Fruit fly (Drosophila melanogaster) whole organism, prepupa: ENCODE data around the gene Miox.

Experiments
- CG10631 ChIP-seq: fragments of 200-800 bp; sonication (Bioruptor generic); optimal IDR thresholded peaks from 2 replicates; lab custom pipeline; 2016; ENCODE audit warnings: missing biosample characterization, missing genetic modification characterization
- CG10669 ChIP-seq: fragments of 200-800 bp; sonication (Bioruptor generic); optimal IDR thresholded peaks from 3 replicates; lab custom pipeline; 2018; ENCODE audit warnings: missing biosample characterization, mild to moderate bottlenecking, missing genetic modification characterization, moderate library complexity
- CG11762 ChIP-seq: fragments of 200-800 bp; sonication (Bioruptor generic); optimal IDR thresholded peaks from 3 replicates; lab custom pipeline; 2016; ENCODE audit warnings: missing biosample characterization, missing genetic modification characterization; ENCODE audit not compliant: insufficient read depth
- CG15336 ChIP-seq: fragments of 200-800 bp; sonication (Bioruptor generic); IDR thresholded peaks from 2 replicates; pipeline ENCODE4 v1.3.6; 2022; ENCODE audit warnings: missing biosample characterization, missing genetic modification characterization
- CG32006 ChIP-seq: fragments of 200-800 bp; sonication (Bioruptor generic); optimal IDR thresholded peaks from 3 replicates; lab custom pipeline; 2017; ENCODE audit warnings: missing biosample characterization, mild to moderate bottlenecking, missing genetic modification characterization
- CG34406 ChIP-seq: fragments of 200-800 bp; sonication (Bioruptor generic); optimal IDR thresholded peaks from 3 replicates; lab custom pipeline; 2016; ENCODE audit warnings: missing biosample characterization, missing genetic modification characterization
- CG6163 ChIP-seq: fragments of 200-800 bp; sonication (Bioruptor generic); IDR thresholded peaks from 3 replicates; pipeline ENCODE4 v1.3.6; 2022; ENCODE audit warnings: missing biosample characterization, missing genetic modification characterization
- CG6792 ChIP-seq: fragments of 200-800 bp; sonication (Bioruptor generic); optimal IDR thresholded peaks from 3 replicates; lab custom pipeline; 2016; ENCODE audit warnings: missing biosample characterization, missing genetic modification characterization
- CG6854 ChIP-seq: fragments of 200-800 bp; sonication (Bioruptor generic); optimal IDR thresholded peaks from 2 replicates; lab custom pipeline; 2017; ENCODE audit warnings: missing biosample characterization, mild to moderate bottlenecking, missing genetic modification characterization
- CG9139 ChIP-seq: fragments of 200-800 bp; sonication (Bioruptor generic); optimal IDR thresholded peaks from 3 replicates; lab custom pipeline; 2017; ENCODE audit warnings: missing biosample characterization, mild to moderate bottlenecking, missing genetic modification characterization
- Eip75B ChIP-seq: fragments of 200-800 bp; sonication (Bioruptor generic); optimal IDR thresholded peaks from 3 replicates; lab custom pipeline; 2016; ENCODE audit warnings: missing biosample characterization, missing genetic modification characterization
- Eip93F ChIP-seq: fragments of 200-800 bp; sonication (Bioruptor generic); optimal IDR thresholded peaks from 2 replicates; lab custom pipeline; 2016; ENCODE audit warnings: missing biosample characterization, mild to moderate bottlenecking, missing genetic modification characterization
- Ets21C ChIP-seq: fragments of 200-800 bp; sonication (Bioruptor generic); optimal IDR thresholded peaks from 3 replicates; lab custom pipeline; 2016; ENCODE audit warnings: missing biosample characterization, missing genetic modification characterization
- Gug ChIP-seq: fragments of 200-800 bp; sonication (Bioruptor generic); IDR thresholded peaks from 2 replicates; pipeline ENCODE4 v1.3.6; 2022; ENCODE audit warnings: missing biosample characterization, missing genetic modification characterization
- Hr4 ChIP-seq: fragments of 200-800 bp; sonication (Bioruptor generic); optimal IDR thresholded peaks from 3 replicates; lab custom pipeline; 2016; ENCODE audit warnings: missing biosample characterization, missing genetic modification characterization
- Lpt ChIP-seq: fragments of 200-800 bp; sonication (Bioruptor generic); optimal IDR thresholded peaks from 3 replicates; lab custom pipeline; 2016; ENCODE audit warnings: missing biosample characterization, missing genetic modification characterization
- Met ChIP-seq: fragments of 200-800 bp; sonication (Bioruptor generic); optimal IDR thresholded peaks from 3 replicates; lab custom pipeline; 2016; ENCODE audit warnings: missing biosample characterization, missing genetic modification characterization
- OdsH ChIP-seq: fragments of 200-800 bp; sonication (Bioruptor generic); optimal IDR thresholded peaks from 3 replicates; lab custom pipeline; 2016; ENCODE audit warnings: missing biosample characterization, missing genetic modification characterization
- Smox ChIP-seq: fragments of 200-800 bp; sonication (Bioruptor generic); optimal IDR thresholded peaks from 3 replicates; lab custom pipeline; 2016; ENCODE audit warnings: missing biosample characterization, missing genetic modification characterization
- Sox102F ChIP-seq: fragments of 200-800 bp; sonication (Bioruptor generic); optimal IDR thresholded peaks from 2 replicates; lab custom pipeline; 2016; ENCODE audit warnings: missing biosample characterization, mild to moderate bottlenecking, missing genetic modification characterization
- Sox14 ChIP-seq: fragments of 200-800 bp; sonication (Bioruptor generic); optimal IDR thresholded peaks from 3 replicates; lab custom pipeline; 2016; ENCODE audit warnings: missing biosample characterization, missing genetic modification characterization
- acj6 ChIP-seq: fragments of 200-800 bp; sonication (Bioruptor generic); optimal IDR thresholded peaks from 3 replicates; lab custom pipeline; 2016; ENCODE audit warnings: missing biosample characterization, missing genetic modification characterization
- dsx ChIP-seq: fragments of 200-800 bp; optimal IDR thresholded peaks from 3 replicates; lab custom pipeline; 2019; ENCODE audit warnings: missing biosample characterization, mild to moderate bottlenecking, missing genetic modification characterization, moderate library complexity; ENCODE audit not compliant: poor library complexity, severe bottlenecking
- fd85E ChIP-seq: fragments of 200-800 bp; sonication (Bioruptor generic); optimal IDR thresholded peaks from 3 replicates; lab custom pipeline; 2016; ENCODE audit warnings: missing biosample characterization, missing genetic modification characterization
- fkh ChIP-seq: fragments of 200-800 bp; sonication (Bioruptor generic); optimal IDR thresholded peaks from 3 replicates; lab custom pipeline; 2017; ENCODE audit warnings: missing biosample characterization, mild to moderate bottlenecking, missing genetic modification characterization, moderate library complexity
- lz ChIP-seq: fragments of 200-800 bp; sonication (Bioruptor generic); optimal IDR thresholded peaks from 3 replicates; lab custom pipeline; 2016; ENCODE audit warnings: missing biosample characterization, missing genetic modification characterization
- pdm3 ChIP-seq: fragments of 200-800 bp; sonication (Bioruptor generic); optimal IDR thresholded peaks from 3 replicates; lab custom pipeline; 2016; ENCODE audit warnings: missing biosample characterization, missing genetic modification characterization
- salr ChIP-seq, 2 experiments: fragments of 200-800 bp; sonication (Bioruptor generic); optimal IDR thresholded peaks; 3 replicates each; lab custom pipeline; 2016 to 2018; ENCODE audit warnings: missing biosample characterization in 2 of 2, missing genetic modification characterization in 2 of 2, mild to moderate bottlenecking in 1 of 2
- spab ChIP-seq: fragments of 200-800 bp; sonication (Bioruptor generic); optimal IDR thresholded peaks from 2 replicates; lab custom pipeline; 2017; ENCODE audit warnings: missing biosample characterization, mild to moderate bottlenecking, missing genetic modification characterization, missing genetic modification reagents
- ss ChIP-seq, 2 experiments: fragments of 200-800 bp; sonication (Bioruptor generic); optimal IDR thresholded peaks; 2 replicates in 1 of 2; 3 replicates in 1 of 2; lab custom pipeline; 2017 to 2018; ENCODE audit warnings: mild to moderate bottlenecking in 2 of 2, missing biosample characterization in 2 of 2, missing genetic modification characterization in 2 of 2, moderate library complexity in 1 of 2
- svp ChIP-seq: fragments of 200-800 bp; sonication (Bioruptor generic); peaks from one replicate; lab custom pipeline; 2016; ENCODE audit warnings: missing biosample characterization, missing genetic modification characterization
- vri ChIP-seq: fragments of 200-800 bp; sonication (Bioruptor generic); optimal IDR thresholded peaks from 3 replicates; lab custom pipeline; 2016; ENCODE audit warnings: missing biosample characterization, mild to moderate bottlenecking, missing genetic modification characterization

The Miox gene

DNA sequence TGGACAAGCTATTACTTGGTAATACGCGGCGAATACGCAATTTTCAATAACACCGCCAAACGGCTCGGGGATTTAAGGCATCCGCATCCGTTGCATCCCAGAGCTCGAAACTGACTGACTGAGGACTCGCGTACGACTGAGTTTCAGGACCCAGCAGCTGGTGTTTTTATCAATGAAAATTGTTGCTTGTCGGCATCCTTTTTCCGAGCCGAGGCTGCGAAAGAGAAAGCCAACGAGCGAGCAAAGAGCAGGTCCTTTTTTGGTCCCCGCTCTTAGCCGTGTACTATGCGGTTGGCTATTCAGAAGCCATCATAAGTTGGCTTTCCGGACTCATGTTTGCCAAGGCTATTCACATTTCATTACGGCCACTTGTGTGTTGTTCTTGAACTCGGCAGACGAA, 9.4 kb upstream of the Miox start, which contains the start of gene Rh7:
TSS of gene Rh7 (minus strand) at position 101 of the 400 bp plus-strand sequence.
- TF ChIP-seq svp (GFP tag; lab: Kevin White, UChicago) (peak; percentile 27), dsx (GFP tag; lab: Kevin White, UChicago) (no peak)

dm6 chr3L:12177301-12177700, 7.5 kb upstream of the Miox start, which contains the start of gene CAH2:
TSS of gene CAH2 (plus strand) at chr3L:12177601.
- TF ChIP-seq Lpt (GFP tag; lab: Kevin White, UChicago) (no peak), lz (GFP tag; lab: Kevin White, UChicago) (no peak), Hr4 (GFP tag; lab: Kevin White, UChicago) (no peak), Eip93F (GFP tag; lab: Kevin White, UChicago) (no peak), pdm3 (GFP tag; lab: Kevin White, UChicago) (no peak), Sox14 (GFP tag; lab: Kevin White, UChicago) (no peak), CG34406 (no peak), fd85E (GFP tag; lab: Kevin White, UChicago) (no peak), CG11762 (no peak), ss (GFP tag; optimal IDR thresholded peaks at IDR 0.05; lab: Kevin White, UChicago) (no peak), CG15336 (no peak), CG10669 (GFP tag; lab: Kevin White, UChicago) (no peak)

DNA sequence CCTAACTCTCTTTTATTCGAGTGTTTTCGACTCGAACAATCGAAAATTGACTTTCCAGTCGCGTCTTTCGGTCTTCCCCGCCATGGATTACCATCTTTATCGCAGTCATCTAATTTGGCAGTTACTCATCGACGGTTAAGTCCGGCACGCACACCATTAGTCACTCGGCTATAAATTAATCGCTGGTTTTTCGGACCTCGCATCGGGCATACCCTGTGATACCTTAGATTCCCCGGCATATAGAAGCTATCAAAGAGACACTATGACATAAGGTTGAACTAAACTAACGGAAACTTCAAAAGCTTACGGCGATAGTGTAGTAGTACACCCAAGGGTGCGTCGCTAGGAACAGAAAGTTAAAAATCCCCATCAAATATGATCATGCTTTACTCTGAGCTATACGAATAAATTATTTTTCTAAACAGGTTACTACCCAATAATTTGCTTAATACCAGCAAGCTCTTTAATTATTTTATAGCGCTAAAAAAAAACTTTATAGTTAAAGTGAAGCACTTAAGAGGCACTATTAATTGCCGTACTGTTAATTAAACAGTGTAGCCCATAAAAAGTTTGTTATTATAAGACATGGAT, 5.8 kb upstream of the Miox start:
- TF ChIP-seq svp (GFP tag; lab: Kevin White, UChicago): no peak
- TF ChIP-seq salr (GFP tag; optimal IDR thresholded peaks at IDR 0.05; lab: Kevin White, UChicago): no peak
- TF ChIP-seq Eip93F (GFP tag; lab: Kevin White, UChicago): no peak
- no peak for TF ChIP-seq Hr4 (GFP tag; lab: Kevin White, UChicago)
- TF ChIP-seq OdsH (GFP tag; lab: Kevin White, UChicago): no peak
- TF ChIP-seq CG9139 (GFP tag; lab: Kevin White, UChicago): no peak
- TF ChIP-seq Eip75B (GFP tag; lab: Kevin White, UChicago): no peak
- TF ChIP-seq CG6163 (GFP tag; lab: Robert Waterston, UW): no peak
- TF ChIP-seq CG10631 (GFP tag; lab: Kevin White, UChicago): no peak
- TF ChIP-seq Gug (GFP tag; lab: Robert Waterston, UW): no peak
- no peak for TF ChIP-seq CG6792
- no peak for TF ChIP-seq Smox
- no peak for TF ChIP-seq CG6854 (GFP tag; lab: Kevin White, UChicago)
- no peak for TF ChIP-seq Ets21C (GFP tag; lab: Kevin White, UChicago)
- TF ChIP-seq Sox102F (GFP tag; lab: Kevin White, UChicago): no peak
- no peak for TF ChIP-seq Met (GFP tag; lab: Kevin White, UChicago)
- no peak for TF ChIP-seq CG32006 (GFP tag; lab: Kevin White, UChicago)
- no peak for TF ChIP-seq fkh (GFP tag; lab: Kevin White, UChicago)
- TF ChIP-seq acj6 (GFP tag; lab: Kevin White, UChicago): no peak
- TF ChIP-seq vri (GFP tag; lab: Kevin White, UChicago): no peak

- no peak for TF ChIP-seq spab (GFP tag; lab: Kevin White, UChicago)
- TF ChIP-seq svp (GFP tag; lab: Kevin White, UChicago): peak; percentile 44
Observed at dm6 chr3L:12183967-12184366, 817 bp upstream of the Miox start.

- TF ChIP-seq svp (GFP tag; lab: Kevin White, UChicago) (peak; percentile 71), CG34406 (no peak)
Observed at dm6 chr3L:12185336-12185735, 552 bp downstream of the Miox start.
